Worm (Caenorhabditis elegans) whole organism, mixed stage, embryonic: Measurements from ENCODE around the gene F54B8.4.

Experiments
- elt-1 ChIP-seq: sonication (generic microtip); optimal IDR thresholded peaks from 2 replicates; lab custom pipeline; 2017; ENCODE audit warnings: missing genetic modification characterization, mild to moderate bottlenecking, missing compliant biosample characterization, antibody characterized with exemption, moderate library complexity, borderline replicate concordance; ENCODE audit not compliant: insufficient read depth
- elt-3 ChIP-seq: fragments of 150-350 bp; optimal IDR thresholded peaks from 2 replicates; lab custom pipeline; 2014; ENCODE audit warnings: missing biosample characterization, missing genetic modification characterization
- hlh-1 ChIP-seq: fragments of 150-350 bp; optimal IDR thresholded peaks from 2 replicates; lab custom pipeline; 2014; ENCODE audit warnings: missing biosample characterization, missing genetic modification reagents, missing genetic modification characterization
- lsy-2 ChIP-seq: fragments of 150-350 bp; optimal IDR thresholded peaks from 2 replicates; lab custom pipeline; 2014; ENCODE audit warnings: missing biosample characterization, missing genetic modification characterization
- nhr-12 ChIP-seq: fragments of 150-350 bp; optimal IDR thresholded peaks from 2 replicates; lab custom pipeline; 2014; ENCODE audit warnings: missing biosample characterization, missing genetic modification characterization
- nhr-237 ChIP-seq: fragments of 150-350 bp; optimal IDR thresholded peaks from 2 replicates; lab custom pipeline; 2014; ENCODE audit warnings: missing biosample characterization, missing genetic modification characterization
- nhr-28 ChIP-seq: fragments of 150-350 bp; optimal IDR thresholded peaks from 2 replicates; lab custom pipeline; 2014; ENCODE audit warnings: missing biosample characterization, missing genetic modification characterization
- nhr-76 ChIP-seq: sonication (generic microtip); optimal IDR thresholded peaks from 2 replicates; lab custom pipeline; 2017; ENCODE audit warnings: missing biosample characterization, missing genetic modification characterization
- pha-4 ChIP-seq: fragments of 150-350 bp; optimal IDR thresholded peaks from 2 replicates; lab custom pipeline; 2018; ENCODE audit warnings: missing biosample characterization, missing genetic modification reagents, missing genetic modification characterization
- sem-2 ChIP-seq: fragments of 200-800 bp; sonication (Bioruptor generic); optimal IDR thresholded peaks from 2 replicates; lab custom pipeline; 2018; ENCODE audit warnings: mild to moderate bottlenecking, missing genetic modification characterization, missing compliant biosample characterization
- snpc-4 ChIP-seq: fragments of 150-350 bp; optimal IDR thresholded peaks from 2 replicates; lab custom pipeline; 2014; ENCODE audit warnings: missing biosample characterization, missing genetic modification characterization
- unc-62 ChIP-seq: fragments of 150-350 bp; optimal IDR thresholded peaks from 2 replicates; lab custom pipeline; 2014; ENCODE audit warnings: missing biosample characterization, missing genetic modification reagents, missing genetic modification characterization

- no peak for TF ChIP-seq snpc-4 (tag; lab: Kevin White, UChicago)
- TF ChIP-seq nhr-237: no peak
- no peak for TF ChIP-seq elt-3 (tag; lab: Kevin White, UChicago)
- TF ChIP-seq pha-4: no peak
- no peak for TF ChIP-seq hlh-1 (tag; lab: Kevin White, UChicago)
- TF ChIP-seq unc-62 (GFP tag; lab: Kevin White, UChicago): no peak
- no peak for TF ChIP-seq nhr-12 (tag; lab: Kevin White, UChicago)
- no peak for TF ChIP-seq nhr-28 (tag; lab: Kevin White, UChicago)
- no peak for TF ChIP-seq lsy-2
- no peak for TF ChIP-seq nhr-76 (tag; lab: Kevin White, UChicago)
- no peak for TF ChIP-seq sem-2 (GFP tag; lab: Kevin White, UChicago)
- no peak for TF ChIP-seq elt-1 (tag; lab: Kevin White, UChicago)
Measured at ce11 chrV:15773141-15773540, 43.0 kb upstream of the F54B8.4 start, which contains the start of gene nhr-60.
